Worm (Caenorhabditis elegans): Measurements from ENCODE around the gene haf-3.

- no peak for TF ChIP-seq ama-1 (optimal IDR thresholded peaks at IDR 0.05)
- TF ChIP-seq ets-7 (tag; optimal IDR thresholded peaks at IDR 0.05) = no peak
- no peak for TF ChIP-seq ceh-13 (GFP tag; optimal IDR thresholded peaks at IDR 0.05)
- TF ChIP-seq pes-1 (GFP tag; IDR thresholded peaks at IDR 0.05) = no peak
- TF ChIP-seq sea-1 (GFP tag; conservative IDR thresholded peaks at IDR 0.05) = no peak
- no peak for TF ChIP-seq hmg-4 (GFP tag; optimal IDR thresholded peaks at IDR 0.05)
- no peak for TF ChIP-seq aly-1 (tag; optimal IDR thresholded peaks at IDR 0.05)
- TF ChIP-seq hmbx-1 (tag; optimal IDR thresholded peaks at IDR 0.05) = no peak
- no peak for TF ChIP-seq scrt-1 (GFP tag; IDR thresholded peaks at IDR 0.05)
- TF ChIP-seq flt-1 (GFP tag; IDR thresholded peaks at IDR 0.05) = no peak
- no peak for TF ChIP-seq hnd-1 (tag; optimal IDR thresholded peaks at IDR 0.05)
- no peak for TF ChIP-seq B0310.2 (tag; optimal IDR thresholded peaks at IDR 0.05)
- no peak for TF ChIP-seq F13C5.2 (tag; optimal IDR thresholded peaks at IDR 0.05)
- no peak for TF ChIP-seq ceh-36 (tag; optimal IDR thresholded peaks at IDR 0.05)
Measured at ce11 chrV:15776651-15777050, 10.7 kb upstream of the haf-3 start, which contains the start of gene nhr-283.
